Worm (Caenorhabditis elegans): Measurements from ENCODE around the gene C02E7.10.

ce11 chrV:4980873-4981272, 48.0 kb upstream of the C02E7.10 start, which contains the start of gene srsx-12:
- TF ChIP-seq blmp-1 (tag; optimal IDR thresholded peaks at IDR 0.05) (no peak), zip-8 (tag; optimal IDR thresholded peaks at IDR 0.05) (no peak), cnd-1 (tag; optimal IDR thresholded peaks at IDR 0.05) (no peak), nhr-28 (tag; optimal IDR thresholded peaks at IDR 0.05) (no peak)
